Worm (Caenorhabditis elegans): ENCODE data around the gene gtsf-1.

gtsf-1 gene

ce11 chrIV:16865487-16865886 lies at the start of gene gtsf-1:
Gene gtsf-1, plus strand, starts transcription at chrIV:16865840.
- TF ChIP-seq nfyb-1 (GFP tag; IDR thresholded peaks at IDR 0.05) (peak; percentile 83), athp-1 (tag; optimal IDR thresholded peaks at IDR 0.05) (peak; percentile 76), Y56A3A.18 (GFP tag; IDR thresholded peaks at IDR 0.05) (no peak), ztf-18 (tag; optimal IDR thresholded peaks at IDR 0.05) (peak; percentile 37), nhr-27 (tag; optimal IDR thresholded peaks at IDR 0.05) (no peak), F39B2.1 (GFP tag; IDR thresholded peaks at IDR 0.05) (0 out of 2 replicates have a peak, but pooled peaks have one; percentile 61), rpc-1 (optimal IDR thresholded peaks at IDR 0.05) (peak; percentile 32), rpc-1 (tag; optimal IDR thresholded peaks at IDR 0.05) (no peak), Y95B8A.8 (GFP tag; IDR thresholded peaks at IDR 0.05) (peak; percentile 65; the same call in 1 of the 2 replicates), aptf-2 (GFP tag; conservative IDR thresholded peaks at IDR 0.05) (0 out of 2 replicates have a peak, but pooled peaks have one; percentile 43), tbx-9 (tag; optimal IDR thresholded peaks at IDR 0.05; ENCODE audit: borderline replicate concordance) (no peak), lin-54 (GFP tag; optimal IDR thresholded peaks at IDR 0.05) (peak; percentile 65), snpc-3.4 (tag; optimal IDR thresholded peaks at IDR 0.05) (peak; percentile 41), attf-5 (GFP tag; optimal IDR thresholded peaks at IDR 0.05) (peak; percentile 87), zfh-2 (GFP tag; conservative IDR thresholded peaks at IDR 0.05) (no peak), nhr-80 (tag; optimal IDR thresholded peaks at IDR 0.05) (no peak), pha-4 (tag; optimal IDR thresholded peaks at IDR 0.05) (no peak), nhr-179 (tag; optimal IDR thresholded peaks at IDR 0.05) (no peak), nhr-120 (GFP tag; IDR thresholded peaks at IDR 0.05) (0 out of 2 replicates have a peak, but pooled peaks have one; percentile 7), tlf-1 (GFP tag; optimal IDR thresholded peaks at IDR 0.05) (peak; percentile 51), hmg-1.2 (GFP tag; IDR thresholded peaks at IDR 0.05) (peak; percentile 67), K11D2.4 (GFP tag; IDR thresholded peaks at IDR 0.05) (peak; percentile 47; the same call in 1 of the 2 replicates), hrde-1 (tag; optimal IDR thresholded peaks at IDR 0.05; ENCODE audit: borderline replicate concordance) (peak; percentile 19), F23B12.7 (tag; optimal IDR thresholded peaks at IDR 0.05; ENCODE audit: insufficient read depth) (peak; percentile 52), snpc-4 (GFP tag; optimal IDR thresholded peaks at IDR 0.05) (peak; percentile 75), snpc-4 (tag; optimal IDR thresholded peaks at IDR 0.05) (peak; percentile 41 to 94 (median 87)), B0035.1 (tag; optimal IDR thresholded peaks at IDR 0.05) (no peak), chd-7 (tag; optimal IDR thresholded peaks at IDR 0.05) (peak; percentile 14), ztf-26 (tag; optimal IDR thresholded peaks at IDR 0.05) (no peak), ceh-79 (tag; optimal IDR thresholded peaks at IDR 0.05) (no peak), egrh-3 (GFP tag; IDR thresholded peaks at IDR 0.05) (no peak), F57C9.4 (tag; optimal IDR thresholded peaks at IDR 0.05) (peak; percentile 53), dpl-1 (GFP tag; optimal IDR thresholded peaks at IDR 0.05) (peak; percentile 28), Y53G8AR.9 (GFP tag; conservative IDR thresholded peaks at IDR 0.05) (peak; percentile 85), egl-18 (GFP tag; IDR thresholded peaks at IDR 0.05) (no peak), F49E8.2 (tag; optimal IDR thresholded peaks at IDR 0.05; ENCODE audit: insufficient read depth) (peak; percentile 80), T07F8.4 (tag; optimal IDR thresholded peaks at IDR 0.05) (no peak), mel-28 (tag; optimal IDR thresholded peaks at IDR 0.05; ENCODE audit: borderline replicate concordance) (no peak), lin-26 (GFP tag; IDR thresholded peaks at IDR 0.05) (no peak), akir-1 (GFP tag; optimal IDR thresholded peaks at IDR 0.05) (no peak), F37B4.10 (GFP tag; IDR thresholded peaks at IDR 0.05) (no peak), madf-8 (GFP tag; conservative IDR thresholded peaks at IDR 0.05) (no peak), mcd-1 (GFP tag; IDR thresholded peaks at IDR 0.05) (peak; percentile 71), hsf-1 (GFP tag; IDR thresholded peaks at IDR 0.05) (0 out of 2 replicates have a peak, but pooled peaks have one; percentile 35), snpc-1.1 (tag; optimal IDR thresholded peaks at IDR 0.05; ENCODE audit: insufficient read depth) (no peak), bed-1 (GFP tag; IDR thresholded peaks at IDR 0.05) (no peak), cebp-2 (GFP tag; IDR thresholded peaks at IDR 0.05) (no peak), him-1 (tag; optimal IDR thresholded peaks at IDR 0.05) (peak; percentile 66), nfya-2 (GFP tag; IDR thresholded peaks at IDR 0.05) (no peak)
